Fruit fly (Drosophila melanogaster) whole organism, adult: ENCODE data around the gene CG33181.

Experiments used
- CG11617 ChIP-seq: fragments of 200-800 bp; sonication (Bioruptor generic); optimal IDR thresholded peaks from 2 replicates; lab custom pipeline; 2017; ENCODE audit warnings: mild to moderate bottlenecking, missing biosample characterization, missing genetic modification reagents, missing genetic modification characterization
- CG14711 ChIP-seq: fragments of 200-800 bp; sonication (Bioruptor generic); optimal IDR thresholded peaks from 2 replicates; lab custom pipeline; 2018; ENCODE audit warnings: missing biosample characterization, mild to moderate bottlenecking, missing genetic modification characterization, moderate library complexity
- CG1620 ChIP-seq: fragments of 200-800 bp; sonication (Bioruptor generic); optimal IDR thresholded peaks from 2 replicates; lab custom pipeline; 2016; ENCODE audit warnings: missing biosample characterization, missing genetic modification characterization
- CG33017 ChIP-seq: fragments of 200-800 bp; sonication (Bioruptor generic); optimal IDR thresholded peaks from 2 replicates; lab custom pipeline; 2018; ENCODE audit warnings: missing biosample characterization, mild to moderate bottlenecking, missing genetic modification characterization, moderate library complexity
- CG5204 ChIP-seq: fragments of 200-800 bp; sonication (Bioruptor generic); optimal IDR thresholded peaks from 2 replicates; lab custom pipeline; 2016; ENCODE audit warnings: missing biosample characterization, missing genetic modification characterization
- CG7045 ChIP-seq: fragments of 200-800 bp; sonication (Bioruptor generic); optimal IDR thresholded peaks from 2 replicates; lab custom pipeline; 2017; ENCODE audit warnings: missing biosample characterization, mild to moderate bottlenecking, missing genetic modification characterization
- Clk ChIP-seq: fragments of 200-800 bp; sonication (Bioruptor generic); optimal IDR thresholded peaks from 2 replicates; lab custom pipeline; 2017; ENCODE audit warnings: missing biosample characterization, missing genetic modification characterization
- Hr96 ChIP-seq: fragments of 200-800 bp; sonication (Bioruptor generic); optimal IDR thresholded peaks from 2 replicates; lab custom pipeline; 2016; ENCODE audit warnings: missing biosample characterization, missing genetic modification characterization
- cic ChIP-seq: fragments of 200-800 bp; sonication (Bioruptor generic); optimal IDR thresholded peaks from 2 replicates; lab custom pipeline; 2017; ENCODE audit warnings: missing biosample characterization, mild to moderate bottlenecking, missing genetic modification characterization, moderate library complexity
- cnc ChIP-seq, 2 experiments: fragments of >200 bp; optimal IDR thresholded peaks; 2 replicates each; lab custom pipeline; 2017
- ovo ChIP-seq: fragments of 200-800 bp; sonication (Bioruptor generic); optimal IDR thresholded peaks from 2 replicates; lab custom pipeline; 2016; ENCODE audit warnings: missing biosample characterization, missing genetic modification characterization
- tj ChIP-seq: fragments of 200-800 bp; sonication (Bioruptor generic); optimal IDR thresholded peaks from 3 replicates; lab custom pipeline; 2017; ENCODE audit warnings: missing biosample characterization, mild to moderate bottlenecking, missing genetic modification characterization, moderate library complexity
- toe ChIP-seq: fragments of 200-800 bp; sonication (Bioruptor generic); optimal IDR thresholded peaks from 2 replicates; lab custom pipeline; 2016; ENCODE audit warnings: missing biosample characterization, missing genetic modification characterization

DNA sequence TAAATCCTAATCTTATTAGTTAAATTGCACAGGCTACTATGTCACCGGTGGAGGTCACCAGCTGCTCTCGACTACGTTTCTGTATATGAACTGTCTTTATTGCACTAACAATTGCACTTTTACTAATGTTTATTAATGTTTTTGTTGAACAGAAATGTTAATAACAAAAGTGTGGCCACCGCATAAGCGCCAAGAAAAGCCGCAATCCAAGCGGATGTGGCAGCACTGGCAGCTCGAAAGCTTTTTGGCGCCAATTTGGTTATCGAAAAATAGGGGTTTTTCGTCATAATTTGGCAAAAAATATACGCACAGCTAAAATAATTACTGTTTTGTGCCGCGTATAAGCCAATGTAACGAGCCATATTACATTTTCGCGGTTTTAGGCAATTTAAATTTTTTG lies 47.0 kb upstream of the CG33181 start, which contains the start of gene CG12123:
- no peak for TF ChIP-seq CG11617 (GFP tag; lab: Kevin White, UChicago)
- no peak for TF ChIP-seq Hr96 (GFP tag; lab: Kevin White, UChicago)
- TF ChIP-seq cnc (optimal IDR thresholded peaks at IDR 0.05; lab: Kevin White, UChicago) = no peak
- TF ChIP-seq cic = no peak
- no peak for TF ChIP-seq CG33017 (tag; lab: Kevin White, UChicago)
- no peak for TF ChIP-seq CG5204 (GFP tag; lab: Kevin White, UChicago)
- TF ChIP-seq ovo (GFP tag; lab: Kevin White, UChicago) = no peak
- no peak for TF ChIP-seq CG7045
- no peak for TF ChIP-seq CG14711 (tag; lab: Kevin White, UChicago)
- no peak for TF ChIP-seq tj (GFP tag; lab: Kevin White, UChicago)
- no peak for TF ChIP-seq toe (GFP tag; lab: Kevin White, UChicago)
- no peak for TF ChIP-seq CG1620
- no peak for TF ChIP-seq Clk (GFP tag; lab: Kevin White, UChicago)
